Worm (Caenorhabditis elegans) whole organism, L2 larva: ENCODE results near the gene rsp-7.

Source experiments
- C34F6.9 ChIP-seq: fragments of 150-350 bp; optimal IDR thresholded peaks from 2 replicates; lab custom pipeline; 2014; ENCODE audit warnings: missing biosample characterization, missing genetic modification characterization
- ZK546.5 ChIP-seq: sonication (generic microtip); optimal IDR thresholded peaks from 2 replicates; lab custom pipeline; 2017; ENCODE audit warnings: missing biosample characterization, missing genetic modification characterization
- aly-2 ChIP-seq: fragments of 150-350 bp; optimal IDR thresholded peaks from 2 replicates; lab custom pipeline; 2014; ENCODE audit warnings: missing biosample characterization, missing genetic modification characterization
- ama-1 ChIP-seq: fragments of 150-350 bp; optimal IDR thresholded peaks from 2 replicates; lab custom pipeline; 2018; ENCODE audit warnings: inconsistent platforms
- blmp-1 ChIP-seq: sonication (generic microtip); optimal IDR thresholded peaks from 2 replicates; lab custom pipeline; 2017; ENCODE audit warnings: missing genetic modification characterization, mild to moderate bottlenecking, missing compliant biosample characterization, antibody characterized with exemption, moderate library complexity; ENCODE audit not compliant: insufficient read depth
- ceh-16 ChIP-seq: fragments of 150-350 bp; optimal IDR thresholded peaks from 2 replicates; lab custom pipeline; 2014; ENCODE audit warnings: missing biosample characterization, missing genetic modification characterization
- crh-2 ChIP-seq: sonication (generic microtip); optimal IDR thresholded peaks from 2 replicates; lab custom pipeline; 2017; ENCODE audit warnings: missing biosample characterization, missing genetic modification characterization
- dmd-4 ChIP-seq: sonication (generic microtip); optimal IDR thresholded peaks from 2 replicates; lab custom pipeline; 2017; ENCODE audit warnings: missing biosample characterization, missing genetic modification characterization
- egl-27 ChIP-seq: sonication (generic microtip); optimal IDR thresholded peaks from 3 replicates; lab custom pipeline; 2017; ENCODE audit warnings: missing biosample characterization, missing genetic modification reagents, missing genetic modification characterization
- elt-1 ChIP-seq: fragments of 150-350 bp; optimal IDR thresholded peaks from 2 replicates; lab custom pipeline; 2014; ENCODE audit warnings: missing biosample characterization, missing genetic modification characterization
- elt-3 ChIP-seq: sonication (generic microtip); optimal IDR thresholded peaks from 2 replicates; lab custom pipeline; 2017; ENCODE audit warnings: missing biosample characterization, missing genetic modification characterization
- fos-1 ChIP-seq: fragments of 150-350 bp; optimal IDR thresholded peaks from 2 replicates; lab custom pipeline; 2014; ENCODE audit warnings: missing biosample characterization, missing genetic modification characterization
- gmeb-1 ChIP-seq: fragments of 150-350 bp; optimal IDR thresholded peaks from 2 replicates; lab custom pipeline; 2014; ENCODE audit warnings: missing biosample characterization, missing genetic modification characterization
- lin-13 ChIP-seq: fragments of 150-350 bp; optimal IDR thresholded peaks from 2 replicates; lab custom pipeline; 2014; ENCODE audit warnings: missing biosample characterization, missing genetic modification reagents, missing genetic modification characterization
- mab-5 ChIP-seq: fragments of 150-350 bp; optimal IDR thresholded peaks from 2 replicates; lab custom pipeline; 2014; ENCODE audit warnings: missing biosample characterization, missing genetic modification characterization
- mbf-1 ChIP-seq: sonication (generic microtip); optimal IDR thresholded peaks from 2 replicates; lab custom pipeline; 2017; ENCODE audit warnings: missing biosample characterization, missing genetic modification characterization
- mdl-1 ChIP-seq, 2 experiments: fragments of 150-350 bp in 1 of 2; sonication (generic microtip) in 1 of 2; optimal IDR thresholded peaks; 2 replicates each; lab custom pipeline; 2017; ENCODE audit warnings: missing biosample characterization in 2 of 2, missing genetic modification characterization in 2 of 2
- nhr-12 ChIP-seq: fragments of 150-350 bp; optimal IDR thresholded peaks from 2 replicates; lab custom pipeline; 2014; ENCODE audit warnings: missing biosample characterization, missing genetic modification characterization
- nhr-129 ChIP-seq: fragments of 150-350 bp; optimal IDR thresholded peaks from 2 replicates; lab custom pipeline; 2014; ENCODE audit warnings: missing biosample characterization, missing genetic modification characterization
- nhr-25 ChIP-seq: fragments of 150-350 bp; sonication (generic microtip); optimal IDR thresholded peaks from 3 replicates; lab custom pipeline; 2014; ENCODE audit warnings: missing biosample characterization, missing genetic modification characterization
- nhr-6 ChIP-seq: fragments of 150-350 bp; optimal IDR thresholded peaks from 2 replicates; lab custom pipeline; 2014; ENCODE audit warnings: missing biosample characterization, missing genetic modification characterization
- nhr-77 ChIP-seq: fragments of 150-350 bp; optimal IDR thresholded peaks from 2 replicates; lab custom pipeline; 2014; ENCODE audit warnings: missing biosample characterization, missing genetic modification characterization
- peb-1 ChIP-seq: fragments of 150-350 bp; optimal IDR thresholded peaks from 2 replicates; lab custom pipeline; 2014; ENCODE audit warnings: missing biosample characterization, missing genetic modification characterization
- sem-4 ChIP-seq: fragments of 150-350 bp; optimal IDR thresholded peaks from 2 replicates; lab custom pipeline; 2014; ENCODE audit warnings: missing biosample characterization, missing genetic modification reagents, missing genetic modification characterization
- skn-1 ChIP-seq: sonication (generic microtip); optimal IDR thresholded peaks from 2 replicates; lab custom pipeline; 2017; ENCODE audit warnings: missing biosample characterization, missing genetic modification characterization
- sma-3 ChIP-seq: sonication (generic microtip); optimal IDR thresholded peaks from 2 replicates; lab custom pipeline; 2016; ENCODE audit warnings: missing genetic modification reagents, missing genetic modification characterization, missing compliant biosample characterization
- sma-9 ChIP-seq, 2 experiments: fragments of 150-350 bp in 1 of 2; sonication (generic microtip) in 1 of 2; optimal IDR thresholded peaks; 2 replicates each; lab custom pipeline; 2014 to 2016; ENCODE audit warnings: missing genetic modification characterization in 2 of 2, mild to moderate bottlenecking in 1 of 2, missing biosample characterization in 1 of 2, missing compliant biosample characterization in 1 of 2, missing genetic modification reagents in 1 of 2, moderate library complexity in 1 of 2
- unc-39 ChIP-seq: fragments of 150-350 bp; optimal IDR thresholded peaks from 2 replicates; lab custom pipeline; 2014; ENCODE audit warnings: missing biosample characterization, missing genetic modification characterization
- unc-55 ChIP-seq: fragments of 150-350 bp; sonication (generic microtip); optimal IDR thresholded peaks from 3 replicates; lab custom pipeline; 2014; ENCODE audit warnings: missing biosample characterization, missing genetic modification reagents, missing genetic modification characterization
- unc-62 ChIP-seq: fragments of 150-350 bp; optimal IDR thresholded peaks from 2 replicates; lab custom pipeline; 2014; ENCODE audit warnings: missing biosample characterization, missing genetic modification reagents, missing genetic modification characterization
- ztf-1 ChIP-seq: fragments of 200-800 bp; sonication (Bioruptor generic); conservative IDR thresholded peaks from 2 replicates; pipeline ENCODE4 v1.3.6; 2022; ENCODE audit warnings: missing genetic modification characterization, missing compliant biosample characterization
- ztf-11 ChIP-seq: sonication (generic microtip); optimal IDR thresholded peaks from 2 replicates; lab custom pipeline; 2017; ENCODE audit warnings: missing biosample characterization, missing genetic modification characterization
- ztf-4 ChIP-seq: fragments of 150-350 bp; optimal IDR thresholded peaks from 2 replicates; lab custom pipeline; 2014; ENCODE audit warnings: missing biosample characterization, missing genetic modification characterization

Gene rsp-7

ce11 chrII:10693655-10694054 is 34.6 kb downstream of the rsp-7 start, which contains the start of gene gbh-1:
Gene gbh-1 (minus strand): TSS chrII:10693803.
- TF ChIP-seq fos-1 (tag; lab: Kevin White, UChicago) (peak; percentile 19), crh-2 (peak; percentile 28), nhr-77 (tag; lab: Kevin White, UChicago) (no peak), mdl-1 (tag; optimal IDR thresholded peaks at IDR 0.05; lab: Kevin White, UChicago) (peak in 1 of 2 experiments; percentile 6), blmp-1 (tag; lab: Kevin White, UChicago) (peak; percentile 50)
- TF ChIP-seq, all 48 proteins: peak for 4

ce11 chrII:10694713-10695112 is 35.7 kb downstream of the rsp-7 start, which contains the start of gene lgc-57:
Gene lgc-57 (plus strand): TSS chrII:10695013.
- no peak for TF ChIP-seq sem-4 (tag; lab: Kevin White, UChicago)
- no peak for TF ChIP-seq mab-5
- no peak for TF ChIP-seq skn-1
- no peak for TF ChIP-seq crh-2
- TF ChIP-seq nhr-25 = no peak
- no peak for TF ChIP-seq unc-55 (GFP tag; lab: Kevin White, UChicago)
- no peak for TF ChIP-seq mdl-1 (tag; optimal IDR thresholded peaks at IDR 0.05; lab: Kevin White, UChicago)
- TF ChIP-seq sma-3 (GFP tag; lab: Kevin White, UChicago) = no peak
- TF ChIP-seq ztf-4 (tag; lab: Kevin White, UChicago) = no peak
- TF ChIP-seq ztf-1 = no peak
- TF ChIP-seq ZK546.5 (tag; lab: Kevin White, UChicago) = no peak
- no peak for TF ChIP-seq fos-1 (tag; lab: Kevin White, UChicago)
- TF ChIP-seq unc-62 (GFP tag; lab: Kevin White, UChicago) = no peak
- no peak for TF ChIP-seq mbf-1 (tag; lab: Kevin White, UChicago)
- TF ChIP-seq gmeb-1 = no peak
- TF ChIP-seq nhr-6 (tag; lab: Kevin White, UChicago) = no peak
- TF ChIP-seq ceh-16 (tag; lab: Kevin White, UChicago) = no peak

ce11 chrII:10696060-10696459 is 37.1 kb downstream of the rsp-7 start:
- TF ChIP-seq nhr-6 (tag; lab: Kevin White, UChicago) (no peak), peb-1 (tag; lab: Kevin White, UChicago) (no peak), elt-1 (tag; lab: Kevin White, UChicago) (no peak), mab-5 (no peak), lin-13 (GFP tag; lab: Kevin White, UChicago) (no peak)

ce11 chrII:10703594-10704384 is 44.8 kb downstream of the rsp-7 start, which contains the start of gene col-79:
Gene col-79 (plus strand): TSS chrII:10703613.
- TF ChIP-seq sma-9 (GFP tag; optimal IDR thresholded peaks at IDR 0.05; lab: Kevin White, UChicago) (peak; percentile 9), sma-9 (tag; optimal IDR thresholded peaks at IDR 0.05; lab: Kevin White, UChicago) (no peak), nhr-25 (peak; percentile 40), egl-27 (no peak), elt-3 (no peak), unc-62 (GFP tag; lab: Kevin White, UChicago) (no peak), skn-1 (no peak), ztf-1 (no peak), mbf-1 (tag; lab: Kevin White, UChicago) (no peak)

ce11 chrII:10704575-10705170 is 45.7 kb downstream of the rsp-7 start, which contains the start of gene col-39:
Gene col-39 (plus strand): TSS chrII:10704916.
- TF ChIP-seq dmd-4 (tag; lab: Kevin White, UChicago) (no peak), ama-1 (lab: Kevin White, UChicago) (peak; percentile 41), nhr-25 (peak; percentile 48), blmp-1 (tag; lab: Kevin White, UChicago) (peak; percentile 51), C34F6.9 (tag; lab: Kevin White, UChicago) (no peak)

- TF ChIP-seq elt-3 (no peak), ztf-11 (tag; lab: Kevin White, UChicago) (no peak), unc-39 (tag; lab: Kevin White, UChicago) (no peak), blmp-1 (tag; lab: Kevin White, UChicago) (no peak), nhr-12 (tag; lab: Kevin White, UChicago) (no peak), ZK546.5 (tag; lab: Kevin White, UChicago) (no peak), nhr-129 (tag; lab: Kevin White, UChicago) (no peak), aly-2 (no peak), mdl-1 (tag; optimal IDR thresholded peaks at IDR 0.05; lab: Kevin White, UChicago) (no peak), gmeb-1 (no peak), dmd-4 (tag; lab: Kevin White, UChicago) (no peak), C34F6.9 (tag; lab: Kevin White, UChicago) (no peak)
- TF ChIP-seq, all 48 proteins: peak for 0
These were observed 46.5 kb downstream of the rsp-7 start for ce11 chrII:10705347-10705996.
